Worm (Caenorhabditis elegans) whole organism, L3 larva: ENCODE measurements around the gene Y43F8B.18.

Source experiments
- ceh-28 ChIP-seq: fragments of 150-350 bp; optimal IDR thresholded peaks from 2 replicates; lab custom pipeline; 2014; ENCODE audit warnings: missing biosample characterization, missing genetic modification reagents, missing genetic modification characterization
- egl-5 ChIP-seq: fragments of 150-350 bp; optimal IDR thresholded peaks from 2 replicates; lab custom pipeline; 2017; ENCODE audit warnings: missing biosample characterization, missing genetic modification reagents, missing genetic modification characterization, inconsistent platforms
- nhr-11 ChIP-seq: fragments of 150-350 bp; optimal IDR thresholded peaks from 2 replicates; lab custom pipeline; 2014; ENCODE audit warnings: missing biosample characterization, missing genetic modification characterization
- nhr-237 ChIP-seq: fragments of 150-350 bp; optimal IDR thresholded peaks from 2 replicates; lab custom pipeline; 2014; ENCODE audit warnings: missing biosample characterization, missing genetic modification characterization
- pha-4 ChIP-seq: fragments of 150-350 bp; optimal IDR thresholded peaks from 2 replicates; lab custom pipeline; 2014; ENCODE audit warnings: missing biosample characterization, missing genetic modification reagents, missing genetic modification characterization
- unc-39 ChIP-seq: sonication (generic microtip); optimal IDR thresholded peaks from 4 replicates; lab custom pipeline; 2017; ENCODE audit warnings: missing biosample characterization, missing genetic modification characterization

DNA sequence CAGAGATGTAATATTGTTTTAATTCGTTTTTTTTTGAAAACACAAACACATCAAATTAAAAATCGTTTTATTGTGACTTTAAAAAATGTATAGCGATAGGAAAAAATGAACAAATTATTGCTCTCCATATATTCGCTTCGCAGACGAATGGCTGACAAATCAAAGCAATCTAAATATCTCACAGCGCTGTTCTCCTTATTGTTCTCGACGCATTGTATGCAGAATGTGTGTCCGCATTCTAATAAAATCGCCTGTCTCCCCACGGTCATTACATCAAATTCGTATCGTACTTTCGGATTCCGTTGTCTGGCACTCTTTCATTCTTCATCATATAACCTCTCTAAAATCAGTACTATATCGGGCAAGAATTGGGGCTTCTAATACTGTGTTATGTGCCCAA lies 7.9 kb upstream of the Y43F8B.18 start, which contains the start of gene Y43F8B.9:
- TF ChIP-seq ceh-28 (no peak), unc-39 (no peak), nhr-237 (tag; lab: Kevin White, UChicago) (no peak), pha-4 (tag; lab: Kevin White, UChicago) (no peak), egl-5 (no peak), nhr-11 (tag; lab: Kevin White, UChicago) (no peak)
